Worm (Caenorhabditis elegans): ENCODE results near the gene ufm-1.

The ufm-1 gene

DNA sequence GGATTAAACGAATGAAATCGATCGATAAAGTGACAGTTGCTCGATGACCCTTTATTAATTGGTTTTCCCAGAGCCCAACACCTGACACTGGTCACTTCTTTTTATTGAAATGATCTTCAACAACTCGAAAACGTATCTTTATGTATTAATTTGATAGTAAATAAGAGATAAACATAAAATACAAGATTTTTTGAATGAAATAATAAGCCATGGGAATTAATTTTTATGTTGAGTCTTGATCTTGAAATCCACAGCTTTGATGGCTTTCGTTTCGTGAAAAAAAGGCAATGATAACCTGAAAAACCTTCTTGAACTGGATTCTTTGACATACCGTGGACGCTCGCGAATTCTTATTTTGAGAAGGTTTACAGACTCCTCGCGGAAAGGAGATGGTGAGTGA, 48.7 kb downstream of the ufm-1 start, which contains the start of gene pcp-5:
Gene pcp-5 (minus strand): TSS at position 101 of the 400 bp plus-strand sequence.
- no peak for TF ChIP-seq hmg-4 (GFP tag; optimal IDR thresholded peaks at IDR 0.05)
- TF ChIP-seq ceh-36 (tag; optimal IDR thresholded peaks at IDR 0.05), result no peak
- no peak for TF ChIP-seq aly-1 (tag; optimal IDR thresholded peaks at IDR 0.05)
- TF ChIP-seq hnd-1 (tag; optimal IDR thresholded peaks at IDR 0.05), result no peak
- TF ChIP-seq scrt-1 (GFP tag; IDR thresholded peaks at IDR 0.05), result no peak
- no peak for TF ChIP-seq flt-1 (GFP tag; IDR thresholded peaks at IDR 0.05)
- TF ChIP-seq pes-1 (GFP tag; IDR thresholded peaks at IDR 0.05), result no peak
- no peak for TF ChIP-seq tra-4 (tag; optimal IDR thresholded peaks at IDR 0.05)
- TF ChIP-seq F13C5.2 (tag; optimal IDR thresholded peaks at IDR 0.05), result no peak
- TF ChIP-seq tbx-37 (GFP tag; conservative IDR thresholded peaks at IDR 0.05), result no peak
- TF ChIP-seq B0310.2 (tag; optimal IDR thresholded peaks at IDR 0.05), result no peak
- no peak for TF ChIP-seq sea-1 (GFP tag; conservative IDR thresholded peaks at IDR 0.05)
- TF ChIP-seq ama-1 (optimal IDR thresholded peaks at IDR 0.05), result no peak
- TF ChIP-seq ets-7 (tag; optimal IDR thresholded peaks at IDR 0.05), result no peak
- no peak for TF ChIP-seq hmbx-1 (tag; optimal IDR thresholded peaks at IDR 0.05)
- TF ChIP-seq ceh-13 (GFP tag; optimal IDR thresholded peaks at IDR 0.05), result no peak
- TF ChIP-seq tbx-11 (GFP tag; IDR thresholded peaks at IDR 0.05), result no peak

All from whole organism, early embryonic.